Worm (Caenorhabditis elegans) whole organism, L4 larva: ENCODE measurements around the gene ivns-1.
A peak's percentile ranks its signal among the peaks of the same experiment; 100 is the strongest.

Experiments
- R02D3.7 ChIP-seq: fragments of 150-350 bp; sonication (generic microtip); optimal IDR thresholded peaks from 3 replicates; lab custom pipeline; 2014; ENCODE audit warnings: missing biosample characterization, missing genetic modification characterization
- T20F7.1 ChIP-seq: fragments of 200-800 bp; sonication (Bioruptor generic); optimal IDR thresholded peaks from 2 replicates; lab custom pipeline; 2018; ENCODE audit warnings: mild to moderate bottlenecking, missing genetic modification characterization, missing compliant biosample characterization
- Y5F2A.4 ChIP-seq: fragments of 200-800 bp; sonication (Bioruptor generic); optimal IDR thresholded peaks from 2 replicates; lab custom pipeline; 2018; ENCODE audit warnings: mild to moderate bottlenecking, missing genetic modification characterization, missing compliant biosample characterization
- ZK546.5 ChIP-seq, 2 experiments: sonication (generic microtip); optimal IDR thresholded peaks; 2 replicates each; lab custom pipeline; 2017; ENCODE audit warnings: missing biosample characterization in 2 of 2, missing genetic modification characterization in 2 of 2
- aha-1 ChIP-seq: fragments of 150-350 bp; peaks from one replicate; lab custom pipeline; 2014; ENCODE audit warnings: missing biosample characterization, missing genetic modification characterization
- arid-1 ChIP-seq: fragments of 200-800 bp; sonication (Bioruptor generic); conservative IDR thresholded peaks from 2 replicates; pipeline ENCODE4 v1.3.6; 2022; ENCODE audit warnings: missing genetic modification reagents, missing genetic modification characterization, missing compliant biosample characterization
- ceh-32 ChIP-seq: sonication (generic microtip); optimal IDR thresholded peaks from 2 replicates; lab custom pipeline; 2016; ENCODE audit warnings: mild to moderate bottlenecking, missing genetic modification characterization, missing compliant biosample characterization; ENCODE audit not compliant: poor library complexity
- ceh-44 ChIP-seq: fragments of 200-800 bp; sonication (Bioruptor generic); IDR thresholded peaks from 2 replicates; pipeline ENCODE4 v1.3.6; 2022; ENCODE audit warnings: missing genetic modification reagents, missing genetic modification characterization, missing compliant biosample characterization
- ceh-62 ChIP-seq: sonication (generic microtip); optimal IDR thresholded peaks from 2 replicates; lab custom pipeline; 2017; ENCODE audit warnings: missing biosample characterization, missing genetic modification characterization
- ces-1 ChIP-seq: fragments of 150-350 bp; sonication (generic microtip); optimal IDR thresholded peaks from 4 replicates; lab custom pipeline; 2014; ENCODE audit warnings: missing biosample characterization, missing genetic modification reagents, missing genetic modification characterization
- cey-2 ChIP-seq: sonication (generic microtip); optimal IDR thresholded peaks from 3 replicates; lab custom pipeline; 2017; ENCODE audit warnings: missing genetic modification characterization, mild to moderate bottlenecking, missing compliant biosample characterization, antibody characterized with exemption, borderline replicate concordance; ENCODE audit not compliant: insufficient read depth
- daf-12 ChIP-seq: fragments of 150-350 bp; optimal IDR thresholded peaks from 2 replicates; lab custom pipeline; 2014; ENCODE audit warnings: missing biosample characterization, missing genetic modification reagents, missing genetic modification characterization
- daf-16 ChIP-seq, 3 experiments: sonication (generic microtip); optimal IDR thresholded peaks; 2 replicates each; lab custom pipeline; 2016 to 2017; ENCODE audit warnings: missing genetic modification characterization in 3 of 3, missing genetic modification reagents in 3 of 3, mild to moderate bottlenecking in 2 of 3, missing compliant biosample characterization in 2 of 3, missing biosample characterization in 1 of 3, moderate library complexity in 1 of 3
- daf-8 ChIP-seq: fragments of 200-800 bp; sonication (Bioruptor generic); IDR thresholded peaks from 2 replicates; pipeline ENCODE4 v1.3.6; 2022; ENCODE audit warnings: missing genetic modification characterization, missing compliant biosample characterization
- dmd-8 ChIP-seq: fragments of 200-800 bp; sonication (Bioruptor generic); IDR thresholded peaks from 2 replicates; pipeline ENCODE4 v1.3.6; 2022; ENCODE audit warnings: missing genetic modification characterization, missing compliant biosample characterization
- dmd-9 ChIP-seq: fragments of 200-800 bp; sonication (Bioruptor generic); IDR thresholded peaks from 2 replicates; pipeline ENCODE4 v1.3.6; 2022; ENCODE audit warnings: missing genetic modification reagents, missing genetic modification characterization, missing compliant biosample characterization
- dpl-1 ChIP-seq: fragments of 150-350 bp; optimal IDR thresholded peaks from 2 replicates; lab custom pipeline; 2014; ENCODE audit warnings: missing biosample characterization, missing genetic modification reagents, missing genetic modification characterization
- egl-27 ChIP-seq: sonication (generic microtip); optimal IDR thresholded peaks from 3 replicates; lab custom pipeline; 2017; ENCODE audit warnings: missing biosample characterization, missing genetic modification reagents, missing genetic modification characterization
- egl-43 ChIP-seq: fragments of 200-800 bp; sonication (Bioruptor generic); IDR thresholded peaks from 2 replicates; pipeline ENCODE4 v1.3.6; 2022; ENCODE audit warnings: missing genetic modification reagents, missing genetic modification characterization, missing compliant biosample characterization
- fos-1 ChIP-seq: fragments of 150-350 bp; optimal IDR thresholded peaks from 2 replicates; lab custom pipeline; 2014; ENCODE audit warnings: missing biosample characterization, missing genetic modification characterization
- hif-1 ChIP-seq, 2 experiments: sonication (generic microtip); optimal IDR thresholded peaks; 2 replicates each; lab custom pipeline; 2016 to 2017; ENCODE audit warnings: missing compliant biosample characterization in 2 of 2, missing genetic modification characterization in 2 of 2, missing genetic modification reagents in 2 of 2, missing genotype in 2 of 2, mild to moderate bottlenecking in 1 of 2
- hlh-11 ChIP-seq: fragments of 200-800 bp; sonication (Bioruptor generic); optimal IDR thresholded peaks from 2 replicates; lab custom pipeline; 2018; ENCODE audit warnings: mild to moderate bottlenecking, missing genetic modification characterization, missing compliant biosample characterization
- hlh-30 ChIP-seq: sonication (generic microtip); optimal IDR thresholded peaks from 2 replicates; lab custom pipeline; 2017; ENCODE audit warnings: antibody characterized with exemption, mild to moderate bottlenecking, missing genetic modification characterization, missing compliant biosample characterization; ENCODE audit not compliant: insufficient read depth
- lin-1 ChIP-seq: fragments of 200-800 bp; sonication (Bioruptor generic); IDR thresholded peaks from 2 replicates; pipeline ENCODE4 v1.3.6; 2022; ENCODE audit warnings: missing genetic modification reagents, missing genetic modification characterization, missing compliant biosample characterization
- lin-13 ChIP-seq: fragments of 150-350 bp; optimal IDR thresholded peaks from 2 replicates; lab custom pipeline; 2014; ENCODE audit warnings: missing biosample characterization, missing genetic modification reagents, missing genetic modification characterization
- lin-29 ChIP-seq: fragments of 200-800 bp; sonication (Bioruptor generic); IDR thresholded peaks from 2 replicates; pipeline ENCODE4 v1.3.6; 2022; ENCODE audit warnings: missing genetic modification reagents, missing genetic modification characterization, missing compliant biosample characterization
- lin-39 ChIP-seq: fragments of 150-350 bp; optimal IDR thresholded peaks from 2 replicates; lab custom pipeline; 2014; ENCODE audit warnings: missing biosample characterization, missing genetic modification reagents, missing genetic modification characterization
- lsy-2 ChIP-seq, 2 experiments: fragments of 150-350 bp in 1 of 2; sonication (generic microtip) in 1 of 2; optimal IDR thresholded peaks; 2 replicates each; lab custom pipeline; 2014 to 2017; ENCODE audit warnings: missing biosample characterization in 2 of 2, missing genetic modification characterization in 2 of 2
- madf-9 ChIP-seq: fragments of 200-800 bp; sonication (Bioruptor generic); conservative IDR thresholded peaks from 2 replicates; pipeline ENCODE4 v1.3.6; 2022; ENCODE audit warnings: missing genetic modification reagents, missing genetic modification characterization, missing compliant biosample characterization
- mep-1 ChIP-seq: fragments of 150-350 bp; sonication (generic microtip); optimal IDR thresholded peaks from 3 replicates; lab custom pipeline; 2014; ENCODE audit warnings: missing biosample characterization, missing genetic modification characterization
- mxl-2 ChIP-seq: fragments of 200-800 bp; sonication (Bioruptor generic); conservative IDR thresholded peaks from 2 replicates; pipeline ENCODE4 v1.3.6; 2022; ENCODE audit warnings: missing genetic modification reagents, missing genetic modification characterization, missing compliant biosample characterization
- nhr-111 ChIP-seq: fragments of 200-800 bp; sonication (Bioruptor generic); optimal IDR thresholded peaks from 2 replicates; lab custom pipeline; 2018; ENCODE audit warnings: mild to moderate bottlenecking, missing genetic modification characterization, missing compliant biosample characterization
- nhr-237 ChIP-seq: sonication (generic microtip); optimal IDR thresholded peaks from 2 replicates; lab custom pipeline; 2017; ENCODE audit warnings: missing biosample characterization, missing genetic modification characterization
- nhr-25 ChIP-seq: sonication (generic microtip); optimal IDR thresholded peaks from 2 replicates; lab custom pipeline; 2017; ENCODE audit warnings: missing genetic modification characterization, mild to moderate bottlenecking, missing compliant biosample characterization, antibody characterized with exemption, moderate library complexity, borderline replicate concordance; ENCODE audit not compliant: insufficient read depth
- nhr-28 ChIP-seq: fragments of 150-350 bp; optimal IDR thresholded peaks from 2 replicates; lab custom pipeline; 2014; ENCODE audit warnings: missing biosample characterization, missing genetic modification characterization
- sdz-12 ChIP-seq: fragments of 200-800 bp; sonication (Bioruptor generic); optimal IDR thresholded peaks from 2 replicates; lab custom pipeline; 2018; ENCODE audit warnings: mild to moderate bottlenecking, missing genetic modification characterization, missing compliant biosample characterization
- snpc-1.2 ChIP-seq: fragments of 200-800 bp; sonication (Bioruptor generic); IDR thresholded peaks from 2 replicates; pipeline ENCODE4 v1.3.6; 2022; ENCODE audit warnings: missing genetic modification reagents, missing genetic modification characterization, missing compliant biosample characterization
- spr-1 ChIP-seq: sonication (generic microtip); optimal IDR thresholded peaks from 2 replicates; lab custom pipeline; 2016; ENCODE audit warnings: mild to moderate bottlenecking, missing genetic modification characterization, missing compliant biosample characterization
- unc-62 ChIP-seq, 3 experiments: fragments of 150-350 bp in 1 of 3; sonication (generic microtip); optimal IDR thresholded peaks in 2 of 3; peaks in 1 of 3; 1 replicate in 1 of 3; 2 replicates in 2 of 3; lab custom pipeline; 2014 to 2017; ENCODE audit warnings: missing biosample characterization in 3 of 3, missing genetic modification characterization in 3 of 3, missing genetic modification reagents in 3 of 3, missing genotype in 1 of 3
- vab-7 ChIP-seq: fragments of 200-800 bp; sonication (Bioruptor generic); IDR thresholded peaks from 2 replicates; pipeline ENCODE4 v1.3.6; 2022; ENCODE audit warnings: missing genetic modification reagents, missing genetic modification characterization, missing compliant biosample characterization
- zfp-2 ChIP-seq: sonication (generic microtip); optimal IDR thresholded peaks from 2 replicates; lab custom pipeline; 2016; ENCODE audit warnings: mild to moderate bottlenecking, missing genetic modification characterization, missing compliant biosample characterization
- zip-11 ChIP-seq: fragments of 200-800 bp; sonication (Bioruptor generic); IDR thresholded peaks from 2 replicates; pipeline ENCODE4 v1.3.6; 2022; ENCODE audit warnings: missing genetic modification characterization, missing compliant biosample characterization

The ivns-1 gene

ce11 chrX:12661091-12661526, 27.0 kb upstream of the ivns-1 start (continued):
- TF ChIP-seq lin-39 (tag; lab: Kevin White, UChicago) (no peak), hlh-30 (tag; lab: Kevin White, UChicago) (peak; percentile 95), zip-11 (GFP tag; lab: Robert Waterston, UW) (peak; percentile 57; the same call in 1 of the 2 replicates), nhr-25 (tag; lab: Kevin White, UChicago) (no peak), egl-27 (tag; lab: Kevin White, UChicago) (no peak), nhr-111 (GFP tag; lab: Kevin White, UChicago) (peak; percentile 47), hif-1 (tag; optimal IDR thresholded peaks at IDR 0.05; lab: Kevin White, UChicago) (peak in 1 of 2 experiments; percentile 72), Y5F2A.4 (peak; percentile 40), dmd-8 (peak; percentile 85), lin-13 (GFP tag; lab: Kevin White, UChicago) (peak; percentile 77), snpc-1.2 (peak; percentile 92), aha-1 (tag; lab: Kevin White, UChicago) (no peak), hlh-11 (tag; lab: Kevin White, UChicago) (peak; percentile 73), mxl-2 (GFP tag; lab: Robert Waterston, UW) (no peak), ceh-62 (tag; lab: Kevin White, UChicago) (no peak), nhr-237 (tag; lab: Kevin White, UChicago) (no peak), zfp-2 (tag; lab: Kevin White, UChicago) (peak; percentile 44), ces-1 (GFP tag; lab: Kevin White, UChicago) (no peak), daf-8 (no peak)

- peak in 1 of 2 experiments; percentile 59 for TF ChIP-seq unc-62 (GFP tag; optimal IDR thresholded peaks at IDR 0.05 in 1 of 2; lab: Kevin White, UChicago)
- no peak for TF ChIP-seq unc-62 (tag; optimal IDR thresholded peaks at IDR 0.05; lab: Kevin White, UChicago)
- no peak for TF ChIP-seq lin-39 (tag; lab: Kevin White, UChicago)
These were observed 25.7 kb upstream of the ivns-1 start, which contains the start of gene C02B4.3 for ce11 chrX:12659814-12660213. Gene C02B4.3, minus strand, starts transcription at chrX:12659847.

ce11 chrX:12656420-12657033, 22.4 kb upstream of the ivns-1 start:
- TF ChIP-seq ceh-44 (GFP tag; lab: Robert Waterston, UW) (no peak), lin-1 (0 out of 2 replicates have a peak, but pooled peaks have one; percentile 31), vab-7 (GFP tag; lab: Robert Waterston, UW) (no peak), dmd-9 (GFP tag; lab: Robert Waterston, UW) (no peak), R02D3.7 (tag; lab: Kevin White, UChicago) (no peak), T20F7.1 (GFP tag; lab: Kevin White, UChicago) (no peak), spr-1 (tag; lab: Kevin White, UChicago) (peak; percentile 36), lin-29 (0 out of 2 replicates have a peak, but pooled peaks have one; percentile 20), daf-12 (no peak), lsy-2 (tag; optimal IDR thresholded peaks at IDR 0.05; lab: Kevin White, UChicago) (peak; percentile 1 to 4), aha-1 (tag; lab: Kevin White, UChicago) (no peak), egl-43 (peak; percentile 89), madf-9 (GFP tag; lab: Robert Waterston, UW) (peak; percentile 95), nhr-28 (tag; lab: Kevin White, UChicago) (peak; percentile 19), lin-13 (GFP tag; lab: Kevin White, UChicago) (no peak), dpl-1 (GFP tag; lab: Kevin White, UChicago) (peak; percentile 0), ceh-32 (tag; lab: Kevin White, UChicago) (peak; percentile 66), lin-39 (tag; lab: Kevin White, UChicago) (no peak), cey-2 (tag; lab: Kevin White, UChicago) (no peak), zip-11 (GFP tag; lab: Robert Waterston, UW) (no peak), sdz-12 (no peak), mep-1 (tag; lab: Kevin White, UChicago) (peak; percentile 62), hlh-11 (tag; lab: Kevin White, UChicago) (peak; percentile 84), daf-16 (GFP tag; optimal IDR thresholded peaks at IDR 0.05; lab: Kevin White, UChicago) (peak in 1 of 2 experiments; percentile 46), daf-16 (tag; optimal IDR thresholded peaks at IDR 0.05; lab: Kevin White, UChicago) (peak; percentile 24), ces-1 (GFP tag; lab: Kevin White, UChicago) (no peak), fos-1 (tag; lab: Kevin White, UChicago) (no peak), hlh-30 (tag; lab: Kevin White, UChicago) (peak; percentile 51), nhr-237 (tag; lab: Kevin White, UChicago) (no peak), daf-8 (no peak), ZK546.5 (tag; optimal IDR thresholded peaks at IDR 0.05; lab: Kevin White, UChicago) (no peak), arid-1 (GFP tag; lab: Robert Waterston, UW) (no peak), hif-1 (tag; optimal IDR thresholded peaks at IDR 0.05; lab: Kevin White, UChicago) (peak in 1 of 2 experiments; percentile 77)
